Fruit fly (Drosophila melanogaster) whole organism, embryonic: Measurements from ENCODE around the gene slpr.

Source experiments
- ATbp ChIP-seq: fragments of 200-800 bp; sonication (Bioruptor generic); optimal IDR thresholded peaks from 2 replicates; lab custom pipeline; 2017; ENCODE audit warnings: missing biosample characterization, mild to moderate bottlenecking, missing genetic modification characterization, missing genetic modification reagents
- Blimp-1 ChIP-seq: fragments of 200-800 bp; sonication (Bioruptor generic); optimal IDR thresholded peaks from 3 replicates; lab custom pipeline; 2018; ENCODE audit warnings: missing biosample characterization, missing genetic modification characterization, mild to moderate bottlenecking, moderate library complexity, missing genetic modification reagents
- CG11504 ChIP-seq: fragments of 200-800 bp; sonication (Bioruptor generic); optimal IDR thresholded peaks from 3 replicates; lab custom pipeline; 2019; ENCODE audit warnings: missing biosample characterization, mild to moderate bottlenecking, missing genetic modification characterization, moderate library complexity
- CG1233 ChIP-seq: fragments of 200-800 bp; sonication (Bioruptor generic); optimal IDR thresholded peaks from 4 replicates; lab custom pipeline; 2018; ENCODE audit warnings: missing biosample characterization, mild to moderate bottlenecking, missing genetic modification characterization
- CG12391 ChIP-seq: fragments of 200-800 bp; sonication (Bioruptor generic); optimal IDR thresholded peaks from 3 replicates; lab custom pipeline; 2018; ENCODE audit warnings: missing biosample characterization, mild to moderate bottlenecking, missing genetic modification characterization, moderate library complexity
- CG14710 ChIP-seq: fragments of 200-800 bp; sonication (Bioruptor generic); optimal IDR thresholded peaks from 3 replicates; lab custom pipeline; 2019; ENCODE audit warnings: missing biosample characterization, mild to moderate bottlenecking, missing genetic modification characterization, moderate library complexity
- CG1529 ChIP-seq: fragments of 200-800 bp; sonication (Bioruptor generic); optimal IDR thresholded peaks from 3 replicates; lab custom pipeline; 2018; ENCODE audit warnings: missing biosample characterization, missing genetic modification characterization
- CG15696 ChIP-seq: fragments of 200-800 bp; sonication (Bioruptor generic); optimal IDR thresholded peaks from 2 replicates; lab custom pipeline; 2019; ENCODE audit warnings: missing biosample characterization, mild to moderate bottlenecking, missing genetic modification characterization, moderate library complexity
- CG1603 ChIP-seq: fragments of 200-800 bp; sonication (Bioruptor generic); optimal IDR thresholded peaks from 2 replicates; lab custom pipeline; 2019; ENCODE audit warnings: missing biosample characterization, mild to moderate bottlenecking, missing genetic modification characterization, moderate library complexity
- CG16863 ChIP-seq: fragments of 200-800 bp; sonication (Bioruptor generic); optimal IDR thresholded peaks from 3 replicates; lab custom pipeline; 2016; ENCODE audit warnings: missing biosample characterization, missing genetic modification characterization
- CG18262 ChIP-seq: fragments of 200-800 bp; optimal IDR thresholded peaks from 3 replicates; lab custom pipeline; 2019; ENCODE audit warnings: missing biosample characterization, mild to moderate bottlenecking, missing genetic modification characterization, moderate library complexity
- CG18764 ChIP-seq: fragments of 200-800 bp; sonication (Bioruptor generic); optimal IDR thresholded peaks from 3 replicates; lab custom pipeline; 2016; ENCODE audit warnings: missing biosample characterization, missing genetic modification characterization
- CG2116 ChIP-seq: fragments of 200-800 bp; sonication (Bioruptor generic); optimal IDR thresholded peaks from 3 replicates; lab custom pipeline; 2018; ENCODE audit warnings: missing biosample characterization, mild to moderate bottlenecking, missing genetic modification characterization
- CG2712 ChIP-seq: fragments of 200-800 bp; optimal IDR thresholded peaks from 3 replicates; lab custom pipeline; 2019; ENCODE audit warnings: missing biosample characterization, mild to moderate bottlenecking, missing genetic modification characterization, moderate library complexity
- CG3407 ChIP-seq: fragments of 200-800 bp; sonication (Bioruptor generic); optimal IDR thresholded peaks from 2 replicates; lab custom pipeline; 2018; ENCODE audit warnings: missing biosample characterization, mild to moderate bottlenecking, missing genetic modification characterization
- CG34224 ChIP-seq: fragments of 200-800 bp; sonication (Bioruptor generic); IDR thresholded peaks from 3 replicates; pipeline ENCODE4 v1.3.6; 2022; ENCODE audit warnings: missing biosample characterization, missing genetic modification characterization; ENCODE audit not compliant: partially characterized antibody
- CG34376 ChIP-seq: fragments of 200-800 bp; sonication (Bioruptor generic); optimal IDR thresholded peaks from 2 replicates; lab custom pipeline; 2018; ENCODE audit warnings: missing biosample characterization, mild to moderate bottlenecking, missing genetic modification characterization
- CG4424 ChIP-seq: fragments of 200-800 bp; sonication (Bioruptor generic); optimal IDR thresholded peaks from 3 replicates; lab custom pipeline; 2016; ENCODE audit warnings: missing biosample characterization, missing genetic modification characterization
- CG4820 ChIP-seq: fragments of 200-800 bp; sonication (Bioruptor generic); optimal IDR thresholded peaks from 3 replicates; lab custom pipeline; 2016; ENCODE audit warnings: missing biosample characterization, missing genetic modification characterization
- CG8388 ChIP-seq: fragments of 200-800 bp; sonication (Bioruptor generic); optimal IDR thresholded peaks from 2 replicates; lab custom pipeline; 2019; ENCODE audit warnings: missing biosample characterization, mild to moderate bottlenecking, missing genetic modification characterization, moderate library complexity
- CG8924 ChIP-seq: fragments of 200-800 bp; optimal IDR thresholded peaks from 3 replicates; lab custom pipeline; 2019; ENCODE audit warnings: missing biosample characterization, mild to moderate bottlenecking, missing genetic modification characterization, moderate library complexity
- CG9727 ChIP-seq: fragments of 200-800 bp; sonication (Bioruptor generic); optimal IDR thresholded peaks from 3 replicates; lab custom pipeline; 2017; ENCODE audit warnings: missing biosample characterization, mild to moderate bottlenecking, missing genetic modification characterization
- Dfd ChIP-seq, 2 experiments: fragments of >200 bp; optimal IDR thresholded peaks; 2 replicates each; lab custom pipeline; 2017; ENCODE audit warnings: missing biosample characterization in 2 of 2, missing genetic modification characterization in 2 of 2
- Drgx ChIP-seq: fragments of 200-800 bp; sonication (Bioruptor generic); IDR thresholded peaks from 2 replicates; pipeline ENCODE4 v1.3.6; 2022; ENCODE audit warnings: missing biosample characterization, missing genetic modification characterization
- GATAe ChIP-seq: fragments of 200-800 bp; sonication (Bioruptor generic); conservative IDR thresholded peaks from 2 replicates; pipeline ENCODE4 v1.3.6; 2022; ENCODE audit warnings: missing biosample characterization, missing genetic modification characterization
- Lhr ChIP-seq: fragments of 200-800 bp; sonication (Bioruptor generic); optimal IDR thresholded peaks from 3 replicates; lab custom pipeline; 2017; ENCODE audit warnings: mild to moderate bottlenecking, missing biosample characterization, missing genetic modification reagents, missing genetic modification characterization
- Lpt ChIP-seq: fragments of >200 bp; optimal IDR thresholded peaks from 2 replicates; lab custom pipeline; 2018; ENCODE audit warnings: missing biosample characterization, missing genetic modification characterization
- Med ChIP-seq: fragments of 200-800 bp; sonication (Bioruptor generic); peaks from one replicate; lab custom pipeline; 2016; ENCODE audit warnings: missing biosample characterization, missing genetic modification characterization, mild to moderate bottlenecking, inconsistent platforms, moderate library complexity
- Oaz ChIP-seq: fragments of 200-800 bp; sonication (Bioruptor generic); IDR thresholded peaks from 2 replicates; pipeline ENCODE4 v1.3.6; 2022; ENCODE audit warnings: missing biosample characterization, missing genetic modification characterization
- Oli ChIP-seq: fragments of 200-800 bp; sonication (Bioruptor generic); optimal IDR thresholded peaks from 2 replicates; lab custom pipeline; 2018; ENCODE audit warnings: missing biosample characterization, mild to moderate bottlenecking, missing genetic modification characterization, moderate library complexity
- Sox100B ChIP-seq: fragments of 200-800 bp; sonication (Bioruptor generic); optimal IDR thresholded peaks from 3 replicates; lab custom pipeline; 2018; ENCODE audit warnings: missing biosample characterization, mild to moderate bottlenecking, missing genetic modification characterization
- Sox102F ChIP-seq: fragments of 200-800 bp; sonication (Bioruptor generic); optimal IDR thresholded peaks from 2 replicates; lab custom pipeline; 2018; ENCODE audit warnings: missing biosample characterization, mild to moderate bottlenecking, missing genetic modification characterization, moderate library complexity
- Taf1 ChIP-seq: fragments of 200-800 bp; sonication (Bioruptor generic); IDR thresholded peaks from 2 replicates; pipeline ENCODE4 v1.3.6; 2022; ENCODE audit warnings: missing biosample characterization, missing genetic modification characterization
- Xrp1 ChIP-seq: fragments of 200-800 bp; sonication (Bioruptor generic); IDR thresholded peaks from 2 replicates; pipeline ENCODE4 v1.3.6; 2022; ENCODE audit warnings: missing biosample characterization, missing genetic modification characterization
- az2 ChIP-seq: fragments of 200-800 bp; sonication (Bioruptor generic); optimal IDR thresholded peaks from 3 replicates; lab custom pipeline; 2016; ENCODE audit warnings: missing biosample characterization, missing genetic modification characterization
- dmrt11E ChIP-seq: fragments of 200-800 bp; sonication (Bioruptor generic); optimal IDR thresholded peaks from 3 replicates; lab custom pipeline; 2018; ENCODE audit warnings: missing biosample characterization, mild to moderate bottlenecking, missing genetic modification characterization, moderate library complexity
- fd96Cb ChIP-seq: fragments of 200-800 bp; sonication (Bioruptor generic); optimal IDR thresholded peaks from 2 replicates; lab custom pipeline; 2018; ENCODE audit warnings: missing biosample characterization, mild to moderate bottlenecking, missing genetic modification characterization, moderate library complexity
- grau ChIP-seq: fragments of 200-800 bp; optimal IDR thresholded peaks from 3 replicates; lab custom pipeline; 2019; ENCODE audit warnings: missing biosample characterization, mild to moderate bottlenecking, missing genetic modification characterization, moderate library complexity
- gt ChIP-seq: fragments of 200-800 bp; sonication (Bioruptor generic); IDR thresholded peaks from 2 replicates; pipeline ENCODE4 v1.3.6; 2022; ENCODE audit warnings: missing biosample characterization, missing genetic modification characterization
- lola ChIP-seq, 3 experiments: fragments of >200 bp in 2 of 3; fragments of 200-800 bp in 1 of 3; sonication (Bioruptor generic) in 1 of 3; optimal IDR thresholded peaks; 2 replicates each; lab custom pipeline; 2017 to 2019; ENCODE audit warnings: missing biosample characterization in 3 of 3, missing genetic modification characterization in 3 of 3, mild to moderate bottlenecking in 1 of 3, moderate library complexity in 1 of 3
- nom ChIP-seq: fragments of 200-800 bp; sonication (Bioruptor generic); optimal IDR thresholded peaks from 2 replicates; lab custom pipeline; 2017; ENCODE audit warnings: missing biosample characterization, missing genetic modification characterization, mild to moderate bottlenecking, moderate library complexity, missing genetic modification reagents
- onecut ChIP-seq: fragments of 200-800 bp; sonication (Bioruptor generic); IDR thresholded peaks from 2 replicates; pipeline ENCODE4 v1.3.6; 2022; ENCODE audit warnings: missing biosample characterization, missing genetic modification characterization
- phol ChIP-seq: fragments of 200-800 bp; sonication (Bioruptor generic); optimal IDR thresholded peaks from 3 replicates; lab custom pipeline; 2018; ENCODE audit warnings: missing biosample characterization, mild to moderate bottlenecking, missing genetic modification characterization, moderate library complexity
- prd ChIP-seq, 3 experiments: fragments of >200 bp in 2 of 3; fragments of 200-800 bp in 1 of 3; sonication (Bioruptor generic) in 1 of 3; optimal IDR thresholded peaks in 2 of 3; IDR thresholded peaks in 1 of 3; 2 replicates in 2 of 3; 3 replicates in 1 of 3; pipeline versions ENCODE4 v1.3.6 to Lab custom; 2017 to 2022; ENCODE audit warnings: missing biosample characterization in 1 of 3, missing genetic modification characterization in 1 of 3
- sens ChIP-seq: fragments of 200-800 bp; sonication (Bioruptor generic); peaks from one replicate; lab custom pipeline; 2016; ENCODE audit warnings: missing biosample characterization, missing genetic modification characterization
- stwl ChIP-seq: fragments of 200-800 bp; sonication (Bioruptor generic); optimal IDR thresholded peaks from 3 replicates; lab custom pipeline; 2018; ENCODE audit warnings: missing biosample characterization, mild to moderate bottlenecking, missing genetic modification characterization, moderate library complexity
- zf30C ChIP-seq: fragments of 200-800 bp; sonication (Bioruptor generic); optimal IDR thresholded peaks from 3 replicates; lab custom pipeline; 2018; ENCODE audit warnings: missing biosample characterization, mild to moderate bottlenecking, missing genetic modification characterization
- zfh1 ChIP-seq: fragments of 200-800 bp; sonication (Bioruptor generic); IDR thresholded peaks from 3 replicates; pipeline ENCODE4 v1.3.6; 2022; ENCODE audit warnings: missing biosample characterization, missing genetic modification characterization

Gene slpr

dm6 chrX:8125224-8125649 is 51.7 kb downstream of the slpr start (continued):
- TF ChIP-seq gt (GFP tag; lab: Robert Waterston, UW) (no peak), grau (tag; lab: Kevin White, UChicago) (peak; percentile 59), CG1529 (GFP tag; lab: Kevin White, UChicago) (peak; percentile 9), CG34224 (no peak), CG2712 (peak; percentile 77), stwl (tag; lab: Kevin White, UChicago) (no peak), CG34376 (GFP tag; lab: Kevin White, UChicago) (no peak), Lpt (GFP tag; lab: Kevin White, UChicago) (no peak), CG4424 (GFP tag; lab: Kevin White, UChicago) (peak; percentile 63), Dfd (GFP tag; optimal IDR thresholded peaks at IDR 0.05; lab: Kevin White, UChicago) (no peak), CG1233 (GFP tag; lab: Kevin White, UChicago) (peak; percentile 10), Xrp1 (GFP tag; lab: Robert Waterston, UW) (peak; percentile 45; the same call in 1 of the 2 replicates)
- TF ChIP-seq, all 482 proteins: peak for 152

DNA sequence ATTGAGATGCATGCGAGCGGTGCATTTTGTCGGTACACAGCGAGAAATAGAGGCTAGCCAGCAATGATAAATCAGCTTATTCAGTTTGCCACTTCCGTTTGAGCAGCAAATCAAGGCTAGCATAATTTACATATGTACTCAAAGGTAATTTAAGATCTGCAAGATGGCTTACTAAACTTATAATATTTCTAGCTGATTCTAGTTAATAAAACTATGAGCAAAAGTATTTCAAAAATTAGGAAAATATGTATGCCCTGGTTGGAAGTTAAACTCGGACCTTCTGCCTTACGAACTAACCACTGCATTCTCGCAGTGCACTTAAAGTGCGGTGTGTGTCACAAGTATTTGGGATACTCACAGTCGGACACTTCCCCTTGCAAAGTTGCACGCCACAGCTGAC is 54.2 kb downstream of the slpr start:
- peak; percentile 0 for TF ChIP-seq CG12391 (tag; lab: Kevin White, UChicago)
- TF ChIP-seq Xrp1 (GFP tag; lab: Robert Waterston, UW), result peak; percentile 17; the same call in 1 of the 2 replicates
- TF ChIP-seq nom (GFP tag; lab: Kevin White, UChicago), result no peak
- TF ChIP-seq ATbp (GFP tag; lab: Kevin White, UChicago), result peak; percentile 11
- peak; percentile 43 for TF ChIP-seq CG2712
- TF ChIP-seq GATAe (GFP tag; lab: Robert Waterston, UW), result no peak
- peak; percentile 27 for TF ChIP-seq Oli (tag; lab: Kevin White, UChicago)
- TF ChIP-seq sens, result peak; percentile 79
- TF ChIP-seq CG2116 (GFP tag; lab: Kevin White, UChicago), result peak; percentile 12
- TF ChIP-seq Oaz, result no peak
- peak; percentile 10 for TF ChIP-seq CG11504 (tag; lab: Kevin White, UChicago)
- no peak for TF ChIP-seq CG18764 (GFP tag; lab: Kevin White, UChicago)
- TF ChIP-seq prd (optimal IDR thresholded peaks at IDR 0.05; lab: Kevin White, UChicago), result no peak
- no peak; the same call in 2 of the 3 replicates for TF ChIP-seq prd (GFP tag; IDR thresholded peaks at IDR 0.05; lab: Robert Waterston, UW)
- peak; percentile 48 for TF ChIP-seq CG14710 (tag; lab: Kevin White, UChicago)
- peak; percentile 2 for TF ChIP-seq az2 (GFP tag; lab: Kevin White, UChicago)
- TF ChIP-seq fd96Cb (tag; lab: Kevin White, UChicago), result peak; percentile 20
- 0 out of 3 replicates have a peak, but pooled peaks have one; percentile 4 for TF ChIP-seq zfh1
- peak; percentile 10 for TF ChIP-seq CG4820 (GFP tag; lab: Kevin White, UChicago)
- peak in 1 of 3 experiments; percentile 57 for TF ChIP-seq lola (GFP tag; optimal IDR thresholded peaks at IDR 0.05; lab: Kevin White, UChicago)
- peak; percentile 18 for TF ChIP-seq Sox100B
- TF ChIP-seq CG1603, result peak; percentile 38
- TF ChIP-seq Taf1 (GFP tag; lab: Robert Waterston, UW), result no peak
- peak; percentile 32 for TF ChIP-seq zf30C (GFP tag; lab: Kevin White, UChicago)
- TF ChIP-seq CG18262 (tag; lab: Kevin White, UChicago), result peak; percentile 56
- no peak for TF ChIP-seq onecut (GFP tag; lab: Robert Waterston, UW)
- peak; percentile 5 for TF ChIP-seq CG16863 (GFP tag; lab: Kevin White, UChicago)
- peak; percentile 53 for TF ChIP-seq phol (tag; lab: Kevin White, UChicago)
- TF ChIP-seq Drgx (GFP tag; lab: Robert Waterston, UW), result peak; percentile 70
- TF ChIP-seq Lhr (GFP tag; lab: Kevin White, UChicago), result no peak
- peak; percentile 40 for TF ChIP-seq CG9727 (GFP tag; lab: Kevin White, UChicago)
- peak; percentile 3 for TF ChIP-seq CG3407
- peak; percentile 83 for TF ChIP-seq Blimp-1
- peak; percentile 18 for TF ChIP-seq CG8924
- TF ChIP-seq Med (GFP tag; lab: Kevin White, UChicago), result peak; percentile 29
- peak; percentile 21 for TF ChIP-seq CG8388 (GFP tag; lab: Kevin White, UChicago)
- TF ChIP-seq CG15696 (tag; lab: Kevin White, UChicago), result peak; percentile 11
- peak; percentile 16 for TF ChIP-seq Sox102F
- TF ChIP-seq dmrt11E (tag; lab: Kevin White, UChicago), result peak; percentile 31
